Fruit fly (Drosophila melanogaster) whole organism, embryonic: ENCODE measurements around the gene CG3726.

Source experiments
- Awh ChIP-seq: fragments of 200-800 bp; sonication (Bioruptor generic); IDR thresholded peaks from 2 replicates; pipeline ENCODE4, ENCODE4 v1.3.6; 2022; ENCODE audit warnings: missing biosample characterization, missing genetic modification characterization
- BtbVII ChIP-seq: fragments of 200-800 bp; sonication (Bioruptor generic); optimal IDR thresholded peaks from 3 replicates; lab custom pipeline; 2017; ENCODE audit warnings: missing biosample characterization, mild to moderate bottlenecking, missing genetic modification characterization
- CG10979 ChIP-seq: fragments of 200-800 bp; sonication (Bioruptor generic); optimal IDR thresholded peaks from 2 replicates; lab custom pipeline; 2018; ENCODE audit warnings: missing biosample characterization, mild to moderate bottlenecking, missing genetic modification characterization, moderate library complexity
- CG11085 ChIP-seq: fragments of 200-800 bp; sonication (Bioruptor generic); IDR thresholded peaks from 2 replicates; pipeline ENCODE4 v1.3.6; 2022; ENCODE audit warnings: missing biosample characterization, missing genetic modification characterization
- CG11723 ChIP-seq: fragments of 200-800 bp; sonication (Bioruptor generic); optimal IDR thresholded peaks from 2 replicates; lab custom pipeline; 2017; ENCODE audit warnings: missing biosample characterization, mild to moderate bottlenecking, missing genetic modification characterization
- CG12155 ChIP-seq: fragments of 200-800 bp; sonication (Bioruptor generic); optimal IDR thresholded peaks from 3 replicates; lab custom pipeline; 2016; ENCODE audit warnings: missing biosample characterization, missing genetic modification characterization
- CG12942 ChIP-seq: fragments of 200-800 bp; sonication (Bioruptor generic); optimal IDR thresholded peaks from 3 replicates; lab custom pipeline; 2016; ENCODE audit warnings: missing biosample characterization, missing genetic modification characterization
- CG14014 ChIP-seq: fragments of 200-800 bp; sonication (Bioruptor generic); IDR thresholded peaks from 2 replicates; pipeline ENCODE4 v1.3.6; 2022; ENCODE audit warnings: missing biosample characterization, missing genetic modification characterization
- CG14050 ChIP-seq: fragments of 200-800 bp; sonication (Bioruptor generic); IDR thresholded peaks from 3 replicates; pipeline ENCODE4 v1.3.6; 2022; ENCODE audit warnings: missing biosample characterization, missing genetic modification characterization
- CG15073 ChIP-seq: fragments of 200-800 bp; sonication (Bioruptor generic); optimal IDR thresholded peaks from 2 replicates; lab custom pipeline; 2016; ENCODE audit warnings: missing biosample characterization, missing genetic modification characterization
- CG15514 ChIP-seq: fragments of 200-800 bp; sonication (Bioruptor generic); optimal IDR thresholded peaks from 3 replicates; lab custom pipeline; 2017; ENCODE audit warnings: missing biosample characterization, missing genetic modification characterization, mild to moderate bottlenecking, moderate library complexity, missing genetic modification reagents
- CG17328 ChIP-seq: fragments of 200-800 bp; sonication (Bioruptor generic); IDR thresholded peaks from 2 replicates; pipeline ENCODE4 v1.3.6; 2022; ENCODE audit warnings: missing biosample characterization, missing genetic modification characterization
- CG30431 ChIP-seq: fragments of 200-800 bp; sonication (Bioruptor generic); optimal IDR thresholded peaks from 2 replicates; lab custom pipeline; 2017; ENCODE audit warnings: missing biosample characterization, missing genetic modification characterization
- CG31441 ChIP-seq: fragments of 200-800 bp; sonication (Bioruptor generic); IDR thresholded peaks from 2 replicates; pipeline ENCODE4 v1.3.6; 2022; ENCODE audit warnings: missing biosample characterization, missing genetic modification characterization
- CG32767 ChIP-seq: fragments of 200-800 bp; sonication (Bioruptor generic); IDR thresholded peaks from 2 replicates; pipeline ENCODE4 v1.3.6; 2022; ENCODE audit warnings: missing biosample characterization, missing genetic modification characterization
- CG3847 ChIP-seq: fragments of 200-800 bp; sonication (Bioruptor generic); IDR thresholded peaks from 2 replicates; pipeline ENCODE4 v1.3.6; 2022; ENCODE audit warnings: missing biosample characterization, missing genetic modification characterization
- CG6175 ChIP-seq: fragments of 200-800 bp; sonication (Bioruptor generic); IDR thresholded peaks from 3 replicates; pipeline ENCODE4 v1.3.6; 2022; ENCODE audit warnings: missing biosample characterization, missing genetic modification characterization
- CG6854 ChIP-seq: fragments of 200-800 bp; sonication (Bioruptor generic); optimal IDR thresholded peaks from 3 replicates; lab custom pipeline; 2017; ENCODE audit warnings: missing biosample characterization, mild to moderate bottlenecking, missing genetic modification characterization
- CG7987 ChIP-seq: fragments of 200-800 bp; sonication (Bioruptor generic); optimal IDR thresholded peaks from 2 replicates; lab custom pipeline; 2018; ENCODE audit warnings: missing biosample characterization, mild to moderate bottlenecking, missing genetic modification characterization, moderate library complexity
- CG9609 ChIP-seq: fragments of 200-800 bp; sonication (Bioruptor generic); optimal IDR thresholded peaks from 3 replicates; lab custom pipeline; 2016; ENCODE audit warnings: missing biosample characterization, missing genetic modification characterization
- CG9727 ChIP-seq: fragments of 200-800 bp; sonication (Bioruptor generic); optimal IDR thresholded peaks from 3 replicates; lab custom pipeline; 2017; ENCODE audit warnings: missing biosample characterization, mild to moderate bottlenecking, missing genetic modification characterization
- CG9876 ChIP-seq: fragments of 200-800 bp; sonication (Bioruptor generic); optimal IDR thresholded peaks from 2 replicates; lab custom pipeline; 2016; ENCODE audit warnings: missing biosample characterization, missing genetic modification characterization
- CHES-1-like ChIP-seq: fragments of 200-800 bp; sonication (Bioruptor generic); optimal IDR thresholded peaks from 2 replicates; lab custom pipeline; 2016; ENCODE audit warnings: missing biosample characterization, missing genetic modification characterization
- Dek ChIP-seq: fragments of 200-800 bp; sonication (Bioruptor generic); optimal IDR thresholded peaks from 3 replicates; lab custom pipeline; 2019; ENCODE audit warnings: missing biosample characterization, mild to moderate bottlenecking, missing genetic modification characterization, moderate library complexity
- Fer3 ChIP-seq: fragments of 200-800 bp; sonication (Bioruptor generic); optimal IDR thresholded peaks from 2 replicates; lab custom pipeline; 2018; ENCODE audit warnings: missing biosample characterization, mild to moderate bottlenecking, missing genetic modification characterization, moderate library complexity
- GATAe ChIP-seq: fragments of 200-800 bp; sonication (Bioruptor generic); conservative IDR thresholded peaks from 2 replicates; pipeline ENCODE4 v1.3.6; 2022; ENCODE audit warnings: missing biosample characterization, missing genetic modification characterization
- Med ChIP-seq: fragments of 200-800 bp; sonication (Bioruptor generic); peaks from one replicate; lab custom pipeline; 2016; ENCODE audit warnings: missing biosample characterization, missing genetic modification characterization, mild to moderate bottlenecking, inconsistent platforms, moderate library complexity
- Mrtf ChIP-seq: fragments of 200-800 bp; sonication (Bioruptor generic); IDR thresholded peaks from 3 replicates; pipeline ENCODE4 v1.3.6; 2022; ENCODE audit warnings: missing biosample characterization, missing genetic modification characterization
- Opbp ChIP-seq: fragments of 200-800 bp; sonication (Bioruptor generic); IDR thresholded peaks from 3 replicates; pipeline ENCODE4 v1.3.6; 2022; ENCODE audit warnings: missing biosample characterization, missing genetic modification characterization; ENCODE audit not compliant: partially characterized antibody
- Spps ChIP-seq: fragments of 200-800 bp; sonication (Bioruptor generic); optimal IDR thresholded peaks from 2 replicates; lab custom pipeline; 2018; ENCODE audit warnings: missing biosample characterization, mild to moderate bottlenecking, missing genetic modification characterization
- Xrp1 ChIP-seq: fragments of 200-800 bp; sonication (Bioruptor generic); IDR thresholded peaks from 2 replicates; pipeline ENCODE4 v1.3.6; 2022; ENCODE audit warnings: missing biosample characterization, missing genetic modification characterization
- abd-A ChIP-seq: fragments of 200-800 bp; sonication (Bioruptor generic); optimal IDR thresholded peaks from 3 replicates; lab custom pipeline; 2019; ENCODE audit warnings: missing biosample characterization, mild to moderate bottlenecking, missing genetic modification characterization, moderate library complexity
- ato ChIP-seq: fragments of 200-800 bp; sonication (Bioruptor generic); IDR thresholded peaks from 2 replicates; pipeline ENCODE4 v1.3.6; 2022; ENCODE audit warnings: missing biosample characterization, missing genetic modification characterization; ENCODE audit not compliant: partially characterized antibody
- bigmax ChIP-seq: fragments of 200-800 bp; sonication (Bioruptor generic); optimal IDR thresholded peaks from 2 replicates; lab custom pipeline; 2018; ENCODE audit warnings: missing biosample characterization, mild to moderate bottlenecking, missing genetic modification characterization
- cato ChIP-seq: fragments of 200-800 bp; sonication (Bioruptor generic); optimal IDR thresholded peaks from 2 replicates; lab custom pipeline; 2016; ENCODE audit warnings: missing biosample characterization, missing genetic modification characterization, borderline replicate concordance
- chif ChIP-seq, 2 experiments: fragments of 200-800 bp; sonication (Bioruptor generic); optimal IDR thresholded peaks; 3 replicates each; lab custom pipeline; 2016; ENCODE audit warnings: missing biosample characterization in 2 of 2, missing genetic modification characterization in 2 of 2
- cwo ChIP-seq: fragments of 200-800 bp; sonication (Bioruptor generic); optimal IDR thresholded peaks from 3 replicates; lab custom pipeline; 2017; ENCODE audit warnings: missing biosample characterization, missing genetic modification characterization, mild to moderate bottlenecking, moderate library complexity, missing genetic modification reagents
- dpn ChIP-seq, 2 experiments: fragments of 200-800 bp; sonication (Bioruptor generic); optimal IDR thresholded peaks; 3 replicates each; lab custom pipeline; 2016; ENCODE audit warnings: missing biosample characterization in 2 of 2, missing genetic modification characterization in 2 of 2
- fd3F ChIP-seq: fragments of 200-800 bp; sonication (Bioruptor generic); optimal IDR thresholded peaks from 2 replicates; lab custom pipeline; 2018; ENCODE audit warnings: missing biosample characterization, mild to moderate bottlenecking, missing genetic modification characterization, moderate library complexity
- hb ChIP-seq: fragments of 200-800 bp; sonication (Bioruptor generic); IDR thresholded peaks from 3 replicates; pipeline ENCODE4 v1.3.6; 2022; ENCODE audit warnings: missing biosample characterization, missing genetic modification characterization; ENCODE audit not compliant: partially characterized antibody
- ken ChIP-seq: fragments of 200-800 bp; sonication (Bioruptor generic); IDR thresholded peaks from 3 replicates; pipeline ENCODE4 v1.3.6; 2022; ENCODE audit warnings: missing biosample characterization, missing genetic modification characterization
- lola ChIP-seq, 3 experiments: fragments of >200 bp in 2 of 3; fragments of 200-800 bp in 1 of 3; sonication (Bioruptor generic) in 1 of 3; optimal IDR thresholded peaks; 2 replicates each; lab custom pipeline; 2017 to 2019; ENCODE audit warnings: missing biosample characterization in 3 of 3, missing genetic modification characterization in 3 of 3, mild to moderate bottlenecking in 1 of 3, moderate library complexity in 1 of 3
- mirr ChIP-seq: fragments of 200-800 bp; sonication (Bioruptor generic); optimal IDR thresholded peaks from 3 replicates; lab custom pipeline; 2018; ENCODE audit warnings: missing biosample characterization, mild to moderate bottlenecking, missing genetic modification characterization
- pfk ChIP-seq: fragments of 200-800 bp; sonication (Bioruptor generic); optimal IDR thresholded peaks from 2 replicates; lab custom pipeline; 2018; ENCODE audit warnings: missing biosample characterization, mild to moderate bottlenecking, missing genetic modification characterization, moderate library complexity
- pho ChIP-seq: fragments of 200-800 bp; sonication (Bioruptor generic); optimal IDR thresholded peaks from 2 replicates; lab custom pipeline; 2016; ENCODE audit warnings: missing biosample characterization, missing genetic modification characterization
- row ChIP-seq: fragments of 200-800 bp; sonication (Bioruptor generic); IDR thresholded peaks from 3 replicates; pipeline ENCODE4 v1.3.6; 2022; ENCODE audit warnings: missing biosample characterization, missing genetic modification characterization
- schlank ChIP-seq: fragments of 200-800 bp; sonication (Bioruptor generic); optimal IDR thresholded peaks from 2 replicates; lab custom pipeline; 2018; ENCODE audit warnings: missing biosample characterization, mild to moderate bottlenecking, missing genetic modification characterization
- tna ChIP-seq: fragments of 200-800 bp; sonication (Bioruptor generic); IDR thresholded peaks from 2 replicates; pipeline ENCODE4 v1.3.6; 2022; ENCODE audit warnings: missing biosample characterization, missing genetic modification characterization; ENCODE audit not compliant: partially characterized antibody
- toy ChIP-seq: fragments of 200-800 bp; sonication (Bioruptor generic); IDR thresholded peaks from 2 replicates; pipeline ENCODE4 v1.3.6; 2022; ENCODE audit warnings: missing biosample characterization, missing genetic modification characterization
- usp ChIP-seq: fragments of >200 bp; optimal IDR thresholded peaks from 2 replicates; lab custom pipeline; 2017; ENCODE audit warnings: missing biosample characterization, missing genetic modification characterization

The CG3726 gene

dm6 chrX:5879543-5879943, 37.4 kb upstream of the CG3726 start, which contains the start of the genes Usp30 and CG16721 (continued):
- TF ChIP-seq CG6175 (GFP tag; lab: Robert Waterston, UW) (no peak), Mrtf (GFP tag; lab: Robert Waterston, UW) (no peak), Opbp (GFP tag; lab: Robert Waterston, UW) (peak; percentile 57; the same call in 1 of the 3 replicates), GATAe (GFP tag; lab: Robert Waterston, UW) (no peak), tna (GFP tag; lab: Robert Waterston, UW) (peak; percentile 66; the same call in 1 of the 2 replicates), lola (GFP tag; optimal IDR thresholded peaks at IDR 0.05; lab: Kevin White, UChicago) (no peak), Awh (GFP tag; lab: Robert Waterston, UW) (no peak), Med (GFP tag; lab: Kevin White, UChicago) (peak; percentile 93), hb (peak; percentile 55; the same call in 1 of the 3 replicates), CG14050 (GFP tag; lab: Robert Waterston, UW) (no peak), fd3F (peak; percentile 17), CG10979 (no peak), mirr (GFP tag; lab: Kevin White, UChicago) (peak; percentile 43), CG15514 (GFP tag; lab: Kevin White, UChicago) (peak; percentile 71), Fer3 (tag; lab: Kevin White, UChicago) (peak; percentile 28), CG11085 (GFP tag; lab: Robert Waterston, UW) (no peak), CG15073 (GFP tag; lab: Kevin White, UChicago) (no peak), pho (GFP tag; lab: Kevin White, UChicago) (peak; percentile 39), usp (GFP tag; lab: Kevin White, UChicago) (no peak), CG12942 (GFP tag; lab: Kevin White, UChicago) (peak; percentile 45), CG6854 (no peak), CG7987 (GFP tag; lab: Kevin White, UChicago) (no peak), CG12155 (GFP tag; lab: Kevin White, UChicago) (peak; percentile 41), CG9727 (GFP tag; lab: Kevin White, UChicago) (peak; percentile 1), Dek (no peak), CG11723 (no peak), BtbVII (GFP tag; lab: Kevin White, UChicago) (no peak), abd-A (no peak), chif (GFP tag; optimal IDR thresholded peaks at IDR 0.05; lab: Kevin White, UChicago) (peak; percentile 22 to 31), Spps (no peak), CG3847 (peak; percentile 54), ken (GFP tag; lab: Robert Waterston, UW) (peak; percentile 50; the same call in 2 of the 3 replicates), dpn (GFP tag; optimal IDR thresholded peaks at IDR 0.05; lab: Kevin White, UChicago) (peak; percentile 59 to 66), CG17328 (GFP tag; lab: Robert Waterston, UW) (peak; percentile 24; the same call in 1 of the 2 replicates), cato (GFP tag; lab: Kevin White, UChicago) (no peak), CG31441 (GFP tag; lab: Robert Waterston, UW) (no peak; the same call in 1 of the 2 replicates), Xrp1 (GFP tag; lab: Robert Waterston, UW) (0 out of 2 replicates have a peak, but pooled peaks have one; percentile 32), bigmax (GFP tag; lab: Kevin White, UChicago) (no peak), CG9876 (GFP tag; lab: Kevin White, UChicago) (no peak), schlank (tag; lab: Kevin White, UChicago) (no peak), toy (GFP tag; lab: Robert Waterston, UW) (no peak), cwo (no peak), pfk (GFP tag; lab: Kevin White, UChicago) (no peak), row (GFP tag; lab: Robert Waterston, UW) (0 out of 3 replicates have a peak, but pooled peaks have one; percentile 24), ato (GFP tag; lab: Robert Waterston, UW) (peak; percentile 60), CG9609 (GFP tag; lab: Kevin White, UChicago) (peak; percentile 57), CG32767 (no peak), CG14014 (0 out of 2 replicates have a peak, but pooled peaks have one; percentile 8), CG30431 (no peak), CHES-1-like (peak; percentile 68)
